Worm (Caenorhabditis elegans): Measurements from ENCODE around the gene fbxa-164.

Gene fbxa-164

DNA sequence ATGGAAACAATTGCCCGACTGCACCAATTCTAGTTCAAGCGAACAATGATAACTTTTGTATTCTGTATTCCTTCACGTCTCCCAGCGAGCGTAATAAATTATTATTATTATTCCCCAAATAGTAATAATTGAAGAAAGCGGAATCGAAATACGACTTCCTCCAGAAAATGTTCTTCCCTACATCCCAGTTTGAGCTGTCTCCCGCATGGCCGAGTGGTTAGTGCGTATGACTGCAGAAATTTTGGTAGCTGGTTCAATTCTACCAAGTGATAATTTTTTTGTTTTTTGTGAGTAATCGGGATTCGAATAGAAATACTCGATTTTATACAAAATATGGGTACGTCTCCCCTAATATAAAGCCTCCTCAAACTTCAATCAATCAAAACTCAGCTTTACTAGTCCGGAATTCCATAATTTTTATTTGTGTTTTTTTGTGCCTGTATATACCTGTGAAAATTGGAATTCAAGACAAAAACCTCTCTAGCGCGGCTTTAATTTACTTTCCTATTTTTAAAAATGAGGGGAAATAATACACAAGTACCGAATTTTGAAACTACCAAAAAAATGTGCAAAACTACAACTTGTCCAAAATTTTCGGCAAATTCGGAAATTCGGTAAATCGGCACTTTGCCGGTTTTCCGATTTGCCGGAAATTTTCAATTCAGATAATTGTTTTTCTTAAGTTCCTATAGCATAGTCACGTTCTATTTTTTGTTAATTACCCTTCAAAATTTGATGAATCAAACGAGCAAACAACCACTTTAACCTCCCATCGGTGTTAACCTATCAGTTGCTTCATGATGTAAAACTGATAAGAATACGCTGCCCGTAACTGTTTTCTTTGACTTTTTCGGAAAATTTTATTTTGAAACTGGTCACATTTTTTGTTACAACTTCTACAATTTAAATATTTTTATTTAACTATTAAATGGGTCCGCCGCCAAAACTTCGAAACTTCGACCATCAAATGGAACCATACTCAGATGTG is 16.5 kb downstream of the fbxa-164 start, which contains the start of gene bath-46 (continued):
- TF ChIP-seq nhr-28 (tag; optimal IDR thresholded peaks at IDR 0.05) = peak; percentile 57
- TF ChIP-seq madf-9 (GFP tag; conservative IDR thresholded peaks at IDR 0.05) = 0 out of 2 replicates have a peak, but pooled peaks have one; percentile 13
- TF ChIP-seq zfp-2 (tag; optimal IDR thresholded peaks at IDR 0.05) = no peak
- peak; percentile 34; the same call in 1 of the 2 replicates for TF ChIP-seq dmd-6 (GFP tag; IDR thresholded peaks at IDR 0.05)

DNA sequence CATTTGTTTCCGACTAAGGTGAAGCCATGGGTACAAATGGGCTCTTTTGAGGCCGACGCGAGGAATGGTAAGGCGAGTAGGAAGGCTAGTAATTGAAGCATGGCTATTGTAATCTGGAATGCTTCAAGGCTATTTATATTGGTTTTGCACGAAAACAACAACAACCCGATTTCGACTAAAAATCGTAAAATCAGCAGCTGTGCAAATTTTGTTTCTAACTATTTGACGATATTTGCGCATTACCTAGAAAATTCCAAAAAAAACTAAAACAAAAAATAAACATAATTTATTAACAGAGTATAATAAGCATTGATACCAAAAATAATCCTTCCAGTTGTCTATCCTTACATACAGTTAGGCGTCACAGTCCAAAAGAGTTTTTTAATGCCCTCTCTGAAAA is 18.7 kb downstream of the fbxa-164 start, which contains the start of gene clec-20:
Gene clec-20 (minus strand): TSS at position 101 of the 400 bp plus-strand sequence.
- no peak for TF ChIP-seq rbr-2 (tag; optimal IDR thresholded peaks at IDR 0.05)
- no peak for TF ChIP-seq mdl-1 (tag; optimal IDR thresholded peaks at IDR 0.05)
- TF ChIP-seq lin-15B (tag; optimal IDR thresholded peaks at IDR 0.05) = no peak

- TF ChIP-seq unc-62 (GFP tag; optimal IDR thresholded peaks at IDR 0.05 in 1 of 2) = no peak
- no peak for TF ChIP-seq unc-62 (tag; optimal IDR thresholded peaks at IDR 0.05)
- TF ChIP-seq egl-27 (tag; optimal IDR thresholded peaks at IDR 0.05) = no peak
- no peak for TF ChIP-seq nhr-25 (tag; optimal IDR thresholded peaks at IDR 0.05; ENCODE audit: borderline replicate concordance, insufficient read depth)
- no peak for TF ChIP-seq D1046.2 (GFP tag; IDR thresholded peaks at IDR 0.05)
- no peak for TF ChIP-seq gei-8 (GFP tag; optimal IDR thresholded peaks at IDR 0.05)
- TF ChIP-seq lin-1 (GFP tag; IDR thresholded peaks at IDR 0.05) = no peak
- TF ChIP-seq hlh-11 (tag; optimal IDR thresholded peaks at IDR 0.05) = no peak
- no peak for TF ChIP-seq lin-29 (GFP tag; IDR thresholded peaks at IDR 0.05)
- no peak for TF ChIP-seq T26A8.4 (GFP tag; IDR thresholded peaks at IDR 0.05)
- TF ChIP-seq Y105C5A.15 (GFP tag; IDR thresholded peaks at IDR 0.05) = no peak
- TF ChIP-seq nhr-102 (tag; optimal IDR thresholded peaks at IDR 0.05) = no peak
- TF ChIP-seq F49E8.2 (tag; optimal IDR thresholded peaks at IDR 0.05; ENCODE audit: borderline replicate concordance) = no peak
- no peak for TF ChIP-seq ceh-32 (tag; optimal IDR thresholded peaks at IDR 0.05; ENCODE audit: poor library complexity)
- TF ChIP-seq F10B5.3 (tag; optimal IDR thresholded peaks at IDR 0.05) = no peak
- TF ChIP-seq fos-1 (tag; optimal IDR thresholded peaks at IDR 0.05) = no peak
- no peak for TF ChIP-seq spr-1 (tag; optimal IDR thresholded peaks at IDR 0.05)
These were observed 24.0 kb downstream of the fbxa-164 start, which contains the start of gene T07H3.7 for ce11 chrII:1589845-1590244. T07H3.7 (minus strand) TSS chrII:1589945.

- TF ChIP-seq attf-4 (tag; optimal IDR thresholded peaks at IDR 0.05) (no peak), T26A8.4 (GFP tag; IDR thresholded peaks at IDR 0.05) (no peak), zag-1 (tag; optimal IDR thresholded peaks at IDR 0.05) (no peak), aha-1 (tag) (no peak), unc-39 (tag; optimal IDR thresholded peaks at IDR 0.05) (no peak), nhr-102 (tag; optimal IDR thresholded peaks at IDR 0.05) (no peak), pqm-1 (tag; optimal IDR thresholded peaks at IDR 0.05) (no peak), fkh-10 (GFP tag; optimal IDR thresholded peaks at IDR 0.05) (no peak), spr-1 (tag; optimal IDR thresholded peaks at IDR 0.05) (no peak), ceh-20 (GFP tag; IDR thresholded peaks at IDR 0.05) (no peak), nhr-6 (tag; optimal IDR thresholded peaks at IDR 0.05) (no peak), cey-2 (tag; optimal IDR thresholded peaks at IDR 0.05; ENCODE audit: borderline replicate concordance, insufficient read depth) (no peak), vab-7 (GFP tag; IDR thresholded peaks at IDR 0.05) (no peak)
These were observed 27.6 kb downstream of the fbxa-164 start, which contains the start of gene T07H3.8 for ce11 chrII:1586305-1586704. T07H3.8 (plus strand) TSS chrII:1586605.
